Worm (Caenorhabditis elegans) whole organism, young adult: ENCODE measurements around the gene glb-3.

Experiments
- B0336.3 ChIP-seq: fragments of 200-800 bp; sonication (Bioruptor generic); IDR thresholded peaks from 2 replicates; pipeline ENCODE4 v1.3.6; 2022; ENCODE audit warnings: missing genetic modification characterization, missing compliant biosample characterization
- F10E7.11 ChIP-seq: sonication (generic microtip); optimal IDR thresholded peaks from 2 replicates; lab custom pipeline; 2017; ENCODE audit warnings: mild to moderate bottlenecking, missing genetic modification characterization, moderate library complexity, missing compliant biosample characterization
- F23B12.7 ChIP-seq: sonication (generic microtip); optimal IDR thresholded peaks from 2 replicates; lab custom pipeline; 2017; ENCODE audit warnings: missing genetic modification characterization, mild to moderate bottlenecking, missing compliant biosample characterization, antibody characterized with exemption, moderate library complexity; ENCODE audit not compliant: insufficient read depth
- F37B4.10 ChIP-seq: fragments of 200-800 bp; sonication (Bioruptor generic); IDR thresholded peaks from 2 replicates; pipeline ENCODE4 v1.3.6; 2022; ENCODE audit warnings: missing genetic modification characterization, missing compliant biosample characterization
- F49E8.2 ChIP-seq: sonication (generic microtip); optimal IDR thresholded peaks from 3 replicates; lab custom pipeline; 2017; ENCODE audit warnings: missing genetic modification characterization, mild to moderate bottlenecking, missing compliant biosample characterization, antibody characterized with exemption, moderate library complexity; ENCODE audit not compliant: insufficient read depth
- F52B5.7 ChIP-seq: sonication (generic microtip); optimal IDR thresholded peaks from 2 replicates; lab custom pipeline; 2016; ENCODE audit warnings: mild to moderate bottlenecking, missing genetic modification characterization, missing compliant biosample characterization
- F55B11.4 ChIP-seq: sonication (generic microtip); optimal IDR thresholded peaks from 2 replicates; lab custom pipeline; 2016; ENCODE audit warnings: missing compliant biosample characterization, missing genetic modification characterization, borderline replicate concordance; ENCODE audit not compliant: insufficient read depth
- F57C9.4 ChIP-seq: sonication (generic microtip); optimal IDR thresholded peaks from 2 replicates; lab custom pipeline; 2017; ENCODE audit warnings: mild to moderate bottlenecking, missing genetic modification characterization, missing compliant biosample characterization
- K11D2.4 ChIP-seq: fragments of 200-800 bp; sonication (Bioruptor generic); IDR thresholded peaks from 2 replicates; pipeline ENCODE4 v1.3.6; 2022; ENCODE audit warnings: missing genetic modification reagents, missing genetic modification characterization, missing compliant biosample characterization
- T07F8.4 ChIP-seq: sonication (generic microtip); optimal IDR thresholded peaks from 2 replicates; lab custom pipeline; 2016; ENCODE audit warnings: mild to moderate bottlenecking, missing genetic modification characterization, moderate library complexity, missing compliant biosample characterization
- T26A5.8 ChIP-seq: sonication (generic microtip); optimal IDR thresholded peaks from 2 replicates; lab custom pipeline; 2016; ENCODE audit warnings: missing genetic modification characterization, missing compliant biosample characterization
- Y53F4B.3 ChIP-seq: fragments of 200-800 bp; sonication (Bioruptor generic); IDR thresholded peaks from 2 replicates; pipeline ENCODE4 v1.3.6; 2022; ENCODE audit warnings: missing genetic modification reagents, missing genetic modification characterization, missing compliant biosample characterization
- Y79H2A.3 ChIP-seq: fragments of 200-800 bp; sonication (Bioruptor generic); conservative IDR thresholded peaks from 2 replicates; pipeline ENCODE4 v1.3.6; 2022; ENCODE audit warnings: missing genetic modification reagents, missing genetic modification characterization, missing compliant biosample characterization
- Y95B8A.8 ChIP-seq: fragments of 200-800 bp; sonication (Bioruptor generic); IDR thresholded peaks from 2 replicates; pipeline ENCODE4 v1.3.6; 2022; ENCODE audit warnings: missing genetic modification reagents, missing genetic modification characterization, missing compliant biosample characterization
- akir-1 ChIP-seq: fragments of 200-800 bp; sonication (Bioruptor generic); optimal IDR thresholded peaks from 2 replicates; lab custom pipeline; 2018; ENCODE audit warnings: mild to moderate bottlenecking, missing genetic modification characterization, moderate library complexity, missing compliant biosample characterization
- aptf-2 ChIP-seq: fragments of 200-800 bp; sonication (Bioruptor generic); conservative IDR thresholded peaks from 2 replicates; pipeline ENCODE4 v1.3.6; 2022; ENCODE audit warnings: missing genetic modification reagents, missing genetic modification characterization, missing compliant biosample characterization
- atf-7 ChIP-seq: sonication (generic microtip); optimal IDR thresholded peaks from 2 replicates; lab custom pipeline; 2017; ENCODE audit warnings: mild to moderate bottlenecking, missing genetic modification characterization, missing compliant biosample characterization
- athp-1 ChIP-seq: sonication (generic microtip); optimal IDR thresholded peaks from 2 replicates; lab custom pipeline; 2017; ENCODE audit warnings: mild to moderate bottlenecking, missing genetic modification characterization, missing compliant biosample characterization
- attf-3 ChIP-seq: fragments of 200-800 bp; sonication (Bioruptor generic); conservative IDR thresholded peaks from 2 replicates; pipeline ENCODE4 v1.3.6; 2022; ENCODE audit warnings: missing genetic modification reagents, missing genetic modification characterization, missing compliant biosample characterization
- ccch-3 ChIP-seq: fragments of 200-800 bp; sonication (Bioruptor generic); optimal IDR thresholded peaks from 2 replicates; lab custom pipeline; 2018; ENCODE audit warnings: mild to moderate bottlenecking, missing genetic modification characterization, missing compliant biosample characterization
- ceh-79 ChIP-seq: sonication (generic microtip); optimal IDR thresholded peaks from 2 replicates; lab custom pipeline; 2017; ENCODE audit warnings: mild to moderate bottlenecking, missing genetic modification characterization, missing compliant biosample characterization
- ceh-91 ChIP-seq: fragments of 200-800 bp; sonication (Bioruptor generic); IDR thresholded peaks from 2 replicates; pipeline ENCODE4 v1.3.6; 2022; ENCODE audit warnings: missing genetic modification reagents, missing genetic modification characterization, missing compliant biosample characterization
- chd-7 ChIP-seq: sonication (generic microtip); optimal IDR thresholded peaks from 2 replicates; lab custom pipeline; 2016; ENCODE audit warnings: mild to moderate bottlenecking, missing genetic modification characterization, moderate library complexity, missing compliant biosample characterization
- dpl-1 ChIP-seq: fragments of 150-350 bp; optimal IDR thresholded peaks from 2 replicates; lab custom pipeline; 2014; ENCODE audit warnings: missing biosample characterization, missing genetic modification reagents, missing genetic modification characterization
- efl-1 ChIP-seq: fragments of 150-350 bp; optimal IDR thresholded peaks from 2 replicates; lab custom pipeline; 2014; ENCODE audit warnings: missing biosample characterization, missing genetic modification reagents, missing genetic modification characterization
- egl-44 ChIP-seq: fragments of 200-800 bp; sonication (Bioruptor generic); IDR thresholded peaks from 2 replicates; pipeline ENCODE4 v1.3.6; 2022; ENCODE audit warnings: missing genetic modification reagents, missing genetic modification characterization, missing compliant biosample characterization
- fkh-3 ChIP-seq: sonication (generic microtip); optimal IDR thresholded peaks from 2 replicates; lab custom pipeline; 2016; ENCODE audit warnings: mild to moderate bottlenecking, missing genetic modification characterization, missing compliant biosample characterization
- hlh-26 ChIP-seq: fragments of 200-800 bp; sonication (Bioruptor generic); conservative IDR thresholded peaks from 2 replicates; pipeline ENCODE4 v1.3.6; 2022; ENCODE audit warnings: missing genetic modification reagents, missing genetic modification characterization, missing compliant biosample characterization
- hmg-1.2 ChIP-seq: fragments of 200-800 bp; sonication (Bioruptor generic); IDR thresholded peaks from 2 replicates; pipeline ENCODE4 v1.3.6; 2022; ENCODE audit warnings: missing genetic modification reagents, missing genetic modification characterization, missing compliant biosample characterization
- let-526 ChIP-seq: fragments of 200-800 bp; sonication (Bioruptor generic); IDR thresholded peaks from 2 replicates; pipeline ENCODE4 v1.3.6; 2022; ENCODE audit warnings: missing genetic modification reagents, missing genetic modification characterization, missing compliant biosample characterization
- let-607 ChIP-seq, 2 experiments: fragments of 200-800 bp in 1 of 2; sonication (Bioruptor generic) in 1 of 2; sonication (generic microtip) in 1 of 2; optimal IDR thresholded peaks; 2 replicates each; lab custom pipeline; 2016 to 2018; ENCODE audit warnings: mild to moderate bottlenecking in 2 of 2, missing compliant biosample characterization in 2 of 2, missing genetic modification characterization in 2 of 2, moderate library complexity in 2 of 2, missing genotype in 1 of 2
- lin-26 ChIP-seq: fragments of 200-800 bp; sonication (Bioruptor generic); IDR thresholded peaks from 2 replicates; pipeline ENCODE4 v1.3.6; 2022; ENCODE audit warnings: missing genetic modification reagents, missing genetic modification characterization, missing compliant biosample characterization
- lin-40 ChIP-seq: sonication (generic microtip); optimal IDR thresholded peaks from 2 replicates; lab custom pipeline; 2016; ENCODE audit warnings: missing genetic modification characterization, mild to moderate bottlenecking, missing compliant biosample characterization, missing genotype, missing genetic modification reagents
- lir-1 ChIP-seq: fragments of 200-800 bp; sonication (Bioruptor generic); conservative IDR thresholded peaks from 2 replicates; pipeline ENCODE4 v1.3.6; 2022; ENCODE audit warnings: missing genetic modification reagents, missing genetic modification characterization, missing compliant biosample characterization
- lsl-1 ChIP-seq: fragments of 200-800 bp; sonication (Bioruptor generic); optimal IDR thresholded peaks from 2 replicates; lab custom pipeline; 2018; ENCODE audit warnings: mild to moderate bottlenecking, missing genetic modification characterization, moderate library complexity, missing compliant biosample characterization
- lsy-27 ChIP-seq: sonication (generic microtip); optimal IDR thresholded peaks from 2 replicates; lab custom pipeline; 2017; ENCODE audit warnings: missing genetic modification characterization, mild to moderate bottlenecking, missing compliant biosample characterization, antibody characterized with exemption, missing genotype, borderline replicate concordance; ENCODE audit not compliant: insufficient read depth
- mel-28 ChIP-seq: sonication (generic microtip); optimal IDR thresholded peaks from 2 replicates; lab custom pipeline; 2016; ENCODE audit warnings: borderline replicate concordance, mild to moderate bottlenecking, missing genetic modification characterization, missing compliant biosample characterization
- mes-4 ChIP-seq: sonication (generic microtip); optimal IDR thresholded peaks from 2 replicates; lab custom pipeline; 2016; ENCODE audit warnings: missing genotype, missing genetic modification characterization, missing compliant biosample characterization
- nhr-120 ChIP-seq: fragments of 200-800 bp; sonication (Bioruptor generic); IDR thresholded peaks from 2 replicates; pipeline ENCODE4 v1.3.6; 2022; ENCODE audit warnings: missing genetic modification characterization, missing compliant biosample characterization
- nhr-179 ChIP-seq: sonication (generic microtip); optimal IDR thresholded peaks from 2 replicates; lab custom pipeline; 2016; ENCODE audit warnings: mild to moderate bottlenecking, missing genetic modification characterization, missing compliant biosample characterization
- repo-1 ChIP-seq: sonication (generic microtip); optimal IDR thresholded peaks from 2 replicates; lab custom pipeline; 2017; ENCODE audit warnings: mild to moderate bottlenecking, missing genetic modification characterization, missing compliant biosample characterization
- sdz-38 ChIP-seq: sonication (generic microtip); optimal IDR thresholded peaks from 2 replicates; lab custom pipeline; 2016; ENCODE audit warnings: missing genotype, missing genetic modification characterization, missing compliant biosample characterization
- unc-130 ChIP-seq: sonication (generic microtip); optimal IDR thresholded peaks from 2 replicates; lab custom pipeline; 2016; ENCODE audit warnings: missing genetic modification reagents, missing genetic modification characterization, missing compliant biosample characterization
- xnd-1 ChIP-seq: sonication (generic microtip); optimal IDR thresholded peaks from 2 replicates; lab custom pipeline; 2016; ENCODE audit warnings: missing genotype, missing genetic modification reagents, missing genetic modification characterization, missing compliant biosample characterization
- ztf-18 ChIP-seq: sonication (generic microtip); optimal IDR thresholded peaks from 2 replicates; lab custom pipeline; 2016; ENCODE audit warnings: missing genotype, mild to moderate bottlenecking, missing genetic modification characterization, missing compliant biosample characterization
- ztf-22 ChIP-seq: fragments of 200-800 bp; sonication (Bioruptor generic); optimal IDR thresholded peaks from 2 replicates; lab custom pipeline; 2018; ENCODE audit warnings: mild to moderate bottlenecking, missing genetic modification characterization, moderate library complexity, missing compliant biosample characterization
- ztf-28 ChIP-seq: fragments of 200-800 bp; sonication (Bioruptor generic); IDR thresholded peaks from 2 replicates; pipeline ENCODE4 v1.3.6; 2022; ENCODE audit warnings: missing genetic modification reagents, missing genetic modification characterization, missing compliant biosample characterization
- ztf-3 ChIP-seq: fragments of 200-800 bp; sonication (Bioruptor generic); optimal IDR thresholded peaks from 2 replicates; lab custom pipeline; 2018; ENCODE audit warnings: mild to moderate bottlenecking, missing genetic modification characterization, missing compliant biosample characterization

glb-3 gene

DNA sequence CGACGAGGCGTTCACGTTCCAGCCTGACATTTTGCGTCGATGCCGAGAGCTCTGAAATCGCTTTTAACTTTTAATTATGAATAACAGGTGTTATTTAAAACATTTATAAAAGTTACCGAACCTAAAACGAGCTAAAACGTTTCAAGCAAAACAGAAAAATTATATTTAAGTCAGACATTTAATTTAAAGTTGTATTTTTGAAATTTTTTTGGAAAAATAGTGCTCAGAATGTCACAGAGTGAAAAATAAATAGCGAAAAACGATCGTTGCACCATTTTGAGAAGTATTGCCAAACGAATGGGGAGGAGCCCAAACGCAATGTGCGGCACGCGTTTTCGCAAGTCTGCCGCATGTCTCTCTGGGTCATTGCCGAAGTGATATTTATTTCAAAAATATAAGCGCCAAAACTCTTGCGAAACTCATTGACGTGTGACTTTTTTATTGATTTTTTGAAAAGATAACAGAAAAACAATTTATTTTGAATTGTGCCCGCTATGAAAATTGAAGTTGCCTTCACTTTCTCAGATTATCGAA lies 21.3 kb upstream of the glb-3 start, which contains the start of gene erfa-3 (continued):
- TF ChIP-seq let-607 (tag; optimal IDR thresholded peaks at IDR 0.05; lab: Kevin White, UChicago) (peak in 1 of 2 experiments; percentile 2), F55B11.4 (tag; lab: Kevin White, UChicago) (no peak), hmg-1.2 (GFP tag; lab: Robert Waterston, UW) (peak; percentile 43; the same call in 1 of the 2 replicates), F49E8.2 (tag; lab: Kevin White, UChicago) (peak; percentile 39), sdz-38 (tag; lab: Kevin White, UChicago) (no peak), attf-3 (no peak), T07F8.4 (tag; lab: Kevin White, UChicago) (no peak), ceh-79 (tag; lab: Kevin White, UChicago) (no peak), nhr-120 (GFP tag; lab: Robert Waterston, UW) (no peak), lir-1 (GFP tag; lab: Robert Waterston, UW) (0 out of 2 replicates have a peak, but pooled peaks have one; percentile 23), akir-1 (GFP tag; lab: Kevin White, UChicago) (no peak), athp-1 (tag; lab: Kevin White, UChicago) (peak; percentile 2), fkh-3 (no peak), repo-1 (tag; lab: Kevin White, UChicago) (peak; percentile 44), T26A5.8 (no peak), Y95B8A.8 (GFP tag; lab: Robert Waterston, UW) (no peak), B0336.3 (GFP tag; lab: Robert Waterston, UW) (peak; percentile 33; the same call in 1 of the 2 replicates), Y79H2A.3 (GFP tag; lab: Robert Waterston, UW) (0 out of 2 replicates have a peak, but pooled peaks have one; percentile 25), Y53F4B.3 (GFP tag; lab: Robert Waterston, UW) (no peak), lsl-1 (GFP tag; lab: Kevin White, UChicago) (peak; percentile 28), xnd-1 (no peak), lsy-27 (tag; lab: Kevin White, UChicago) (no peak), nhr-179 (tag; lab: Kevin White, UChicago) (no peak), mes-4 (no peak), ccch-3 (GFP tag; lab: Kevin White, UChicago) (no peak), ztf-22 (GFP tag; lab: Kevin White, UChicago) (no peak), hlh-26 (GFP tag; lab: Robert Waterston, UW) (no peak), F23B12.7 (tag; lab: Kevin White, UChicago) (peak; percentile 59), chd-7 (no peak), efl-1 (peak; percentile 41), K11D2.4 (GFP tag; lab: Robert Waterston, UW) (0 out of 2 replicates have a peak, but pooled peaks have one; percentile 41), F57C9.4 (no peak), egl-44 (GFP tag; lab: Robert Waterston, UW) (peak; percentile 45; the same call in 1 of the 2 replicates), mel-28 (tag; lab: Kevin White, UChicago) (no peak), F10E7.11 (tag; lab: Kevin White, UChicago) (no peak), lin-26 (GFP tag; lab: Robert Waterston, UW) (peak; percentile 36; the same call in 1 of the 2 replicates), F37B4.10 (no peak), ztf-3 (no peak), unc-130 (no peak), ztf-18 (peak; percentile 43), let-526 (GFP tag; lab: Robert Waterston, UW) (0 out of 2 replicates have a peak, but pooled peaks have one; percentile 52), F52B5.7 (no peak), lin-40 (tag; lab: Kevin White, UChicago) (peak; percentile 49), ztf-28 (GFP tag; lab: Robert Waterston, UW) (no peak), aptf-2 (no peak), dpl-1 (GFP tag; lab: Kevin White, UChicago) (peak; percentile 27), atf-7 (tag; lab: Kevin White, UChicago) (no peak), ceh-91 (no peak; the same call in 1 of the 2 replicates)
